Worm (Caenorhabditis elegans) whole organism, mixed stage, embryonic: Measurements from ENCODE around the gene fard-1.

ENCODE experiments used
- ces-1 ChIP-seq: fragments of 150-350 bp; optimal IDR thresholded peaks from 2 replicates; lab custom pipeline; 2014; ENCODE audit warnings: missing biosample characterization, missing genetic modification reagents, missing genetic modification characterization
- elt-1 ChIP-seq: sonication (generic microtip); optimal IDR thresholded peaks from 2 replicates; lab custom pipeline; 2017; ENCODE audit warnings: missing genetic modification characterization, mild to moderate bottlenecking, missing compliant biosample characterization, antibody characterized with exemption, moderate library complexity, borderline replicate concordance; ENCODE audit not compliant: insufficient read depth
- elt-3 ChIP-seq: fragments of 150-350 bp; optimal IDR thresholded peaks from 2 replicates; lab custom pipeline; 2014; ENCODE audit warnings: missing biosample characterization, missing genetic modification characterization
- mep-1 ChIP-seq: fragments of 150-350 bp; optimal IDR thresholded peaks from 2 replicates; lab custom pipeline; 2017; ENCODE audit warnings: missing biosample characterization, missing genetic modification reagents, missing genetic modification characterization, inconsistent platforms
- nhr-12 ChIP-seq: fragments of 150-350 bp; optimal IDR thresholded peaks from 2 replicates; lab custom pipeline; 2014; ENCODE audit warnings: missing biosample characterization, missing genetic modification characterization
- nhr-2 ChIP-seq: fragments of 150-350 bp; optimal IDR thresholded peaks from 2 replicates; lab custom pipeline; 2014; ENCODE audit warnings: missing biosample characterization, missing genetic modification characterization
- nhr-76 ChIP-seq: sonication (generic microtip); optimal IDR thresholded peaks from 2 replicates; lab custom pipeline; 2017; ENCODE audit warnings: missing biosample characterization, missing genetic modification characterization
- snpc-4 ChIP-seq: fragments of 150-350 bp; optimal IDR thresholded peaks from 2 replicates; lab custom pipeline; 2014; ENCODE audit warnings: missing biosample characterization, missing genetic modification characterization
- sptf-1 ChIP-seq: sonication (generic microtip); optimal IDR thresholded peaks from 2 replicates; lab custom pipeline; 2017; ENCODE audit warnings: mild to moderate bottlenecking, missing genetic modification characterization, moderate library complexity, missing compliant biosample characterization
- unc-39 ChIP-seq: fragments of 150-350 bp; optimal IDR thresholded peaks from 2 replicates; lab custom pipeline; 2014; ENCODE audit warnings: missing biosample characterization, missing genetic modification characterization
- unc-62 ChIP-seq: fragments of 150-350 bp; optimal IDR thresholded peaks from 2 replicates; lab custom pipeline; 2014; ENCODE audit warnings: missing biosample characterization, missing genetic modification reagents, missing genetic modification characterization

DNA sequence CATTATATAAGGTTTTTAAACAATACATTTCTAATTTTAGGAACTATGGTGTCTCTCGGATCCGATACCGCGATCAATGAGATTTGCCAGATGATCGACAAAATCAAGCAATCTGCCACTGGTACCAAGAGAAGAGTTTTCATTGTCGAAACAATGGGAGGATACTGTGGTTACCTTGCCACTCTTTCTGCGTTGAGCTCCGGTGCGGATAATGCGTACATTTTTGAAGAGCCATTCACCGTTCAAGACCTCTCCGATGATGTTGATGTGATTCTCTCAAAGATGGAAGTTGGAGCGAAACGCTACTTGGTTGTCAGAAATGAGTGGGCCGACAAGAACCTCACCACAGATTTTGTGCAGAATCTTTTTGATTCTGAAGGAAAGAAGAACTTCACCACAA, 10.4 kb downstream of the fard-1 start:
- TF ChIP-seq mep-1 (tag; lab: Kevin White, UChicago), result no peak
- no peak for TF ChIP-seq nhr-76
- TF ChIP-seq ces-1 (GFP tag; lab: Kevin White, UChicago), result no peak
- TF ChIP-seq snpc-4 (tag; lab: Kevin White, UChicago), result no peak
- TF ChIP-seq unc-62 (GFP tag; lab: Kevin White, UChicago), result no peak
- TF ChIP-seq elt-1, result no peak
- no peak for TF ChIP-seq elt-3 (tag; lab: Kevin White, UChicago)
- no peak for TF ChIP-seq nhr-2
- TF ChIP-seq unc-39 (tag; lab: Kevin White, UChicago), result no peak
- no peak for TF ChIP-seq sptf-1
- no peak for TF ChIP-seq nhr-12 (tag; lab: Kevin White, UChicago)
